Fruit fly (Drosophila melanogaster): Measurements from ENCODE around the gene salm.

Gene salm

dm6 chr2L:11394099-11394498 is 51.3 kb downstream of the salm start (continued):
- TF ChIP-seq CG3032 (tag; optimal IDR thresholded peaks at IDR 0.05) = no peak
- TF ChIP-seq net (GFP tag; optimal IDR thresholded peaks at IDR 0.05) = peak; percentile 5
- peak; percentile 20 for TF ChIP-seq fd59A (GFP tag; optimal IDR thresholded peaks at IDR 0.05)
- TF ChIP-seq spab (GFP tag; optimal IDR thresholded peaks at IDR 0.05) = no peak
- TF ChIP-seq CG3919 (GFP tag; optimal IDR thresholded peaks at IDR 0.05) = no peak
- TF ChIP-seq fkh (GFP tag; optimal IDR thresholded peaks at IDR 0.05) = no peak
- peak; percentile 41 for TF ChIP-seq pdm3 (GFP tag; optimal IDR thresholded peaks at IDR 0.05)
- no peak for TF ChIP-seq CG6276 (GFP tag; optimal IDR thresholded peaks at IDR 0.05)
- no peak for TF ChIP-seq eg (GFP tag; IDR thresholded peaks at IDR 0.05)
- TF ChIP-seq Hr39 (GFP tag; optimal IDR thresholded peaks at IDR 0.05) = peak; percentile 63
- peak; percentile 54 for TF ChIP-seq Sox14 (GFP tag; optimal IDR thresholded peaks at IDR 0.05)
- TF ChIP-seq cyc (GFP tag; optimal IDR thresholded peaks at IDR 0.05) = no peak

dm6 chr2L:11387691-11388090 is 57.7 kb downstream of the salm start:
- TF ChIP-seq CG10669 (GFP tag; optimal IDR thresholded peaks at IDR 0.05) = peak; percentile 28
- TF ChIP-seq CG32006 (GFP tag; optimal IDR thresholded peaks at IDR 0.05) = no peak
- no peak for TF ChIP-seq Eip93F (GFP tag; optimal IDR thresholded peaks at IDR 0.05)
- peak; percentile 66 for TF ChIP-seq Eip78C (GFP tag)
- TF ChIP-seq svp (GFP tag) = peak; percentile 32
- peak; percentile 5 for TF ChIP-seq CG3919 (GFP tag; optimal IDR thresholded peaks at IDR 0.05)
- TF ChIP-seq CG6163 (GFP tag; IDR thresholded peaks at IDR 0.05) = peak; percentile 69
- TF ChIP-seq ss (GFP tag; optimal IDR thresholded peaks at IDR 0.05) = peak; percentile 3 to 18
- peak; percentile 38 for TF ChIP-seq dsx (GFP tag; optimal IDR thresholded peaks at IDR 0.05; ENCODE audit: poor library complexity, severe bottlenecking)
- TF ChIP-seq Ets96B (tag; optimal IDR thresholded peaks at IDR 0.05) = peak; percentile 24
- TF ChIP-seq eg (GFP tag; IDR thresholded peaks at IDR 0.05) = 0 out of 3 replicates have a peak, but pooled peaks have one; percentile 13
- peak in 1 of 2 experiments; percentile 59 for TF ChIP-seq salr (GFP tag; optimal IDR thresholded peaks at IDR 0.05)
- peak; percentile 31 for TF ChIP-seq CG3032 (tag; optimal IDR thresholded peaks at IDR 0.05)
- no peak for TF ChIP-seq lz (GFP tag; optimal IDR thresholded peaks at IDR 0.05)
- TF ChIP-seq CG10631 (GFP tag; optimal IDR thresholded peaks at IDR 0.05) = peak; percentile 31

dm6 chr2L:11386379-11387017 is 58.9 kb downstream of the salm start:
- TF ChIP-seq Hr38 (GFP tag; optimal IDR thresholded peaks at IDR 0.05) (no peak), Eip78C (GFP tag) (peak; percentile 90), CG10669 (GFP tag; optimal IDR thresholded peaks at IDR 0.05) (peak; percentile 68), OdsH (GFP tag; optimal IDR thresholded peaks at IDR 0.05) (peak; percentile 43), fd59A (GFP tag; optimal IDR thresholded peaks at IDR 0.05) (peak; percentile 61), topi (GFP tag; optimal IDR thresholded peaks at IDR 0.05) (peak; percentile 54), salr (GFP tag; optimal IDR thresholded peaks at IDR 0.05) (peak; percentile 68 to 88), fd85E (GFP tag; optimal IDR thresholded peaks at IDR 0.05) (no peak), CG6854 (GFP tag; optimal IDR thresholded peaks at IDR 0.05) (no peak), Blimp-1 (GFP tag; optimal IDR thresholded peaks at IDR 0.05) (no peak), CG15336 (GFP tag; IDR thresholded peaks at IDR 0.05) (peak; percentile 61; the same call in 1 of the 2 replicates), CG16779 (tag; optimal IDR thresholded peaks at IDR 0.05) (no peak), CG4318 (GFP tag; optimal IDR thresholded peaks at IDR 0.05) (peak; percentile 50), CG6792 (GFP tag; optimal IDR thresholded peaks at IDR 0.05) (peak; percentile 36), net (GFP tag; optimal IDR thresholded peaks at IDR 0.05) (peak; percentile 64), lz (GFP tag; optimal IDR thresholded peaks at IDR 0.05) (peak; percentile 39), Ets96B (tag; optimal IDR thresholded peaks at IDR 0.05) (peak; percentile 67), CG8632 (GFP tag; optimal IDR thresholded peaks at IDR 0.05) (peak; percentile 14), CG3032 (tag; optimal IDR thresholded peaks at IDR 0.05) (peak; percentile 66), fkh (GFP tag; optimal IDR thresholded peaks at IDR 0.05) (no peak), cyc (GFP tag; optimal IDR thresholded peaks at IDR 0.05) (peak; percentile 29), CG1621 (tag; optimal IDR thresholded peaks at IDR 0.05) (peak; percentile 44), CG34406 (GFP tag; optimal IDR thresholded peaks at IDR 0.05) (peak; percentile 40), achi (GFP tag; optimal IDR thresholded peaks at IDR 0.05) (peak; percentile 59), Eip75B (GFP tag; optimal IDR thresholded peaks at IDR 0.05) (peak; percentile 44), CG32006 (GFP tag; optimal IDR thresholded peaks at IDR 0.05) (peak; percentile 69), CG6163 (GFP tag; IDR thresholded peaks at IDR 0.05) (peak; percentile 64), acj6 (GFP tag; optimal IDR thresholded peaks at IDR 0.05) (peak; percentile 46), Hr4 (GFP tag; optimal IDR thresholded peaks at IDR 0.05) (peak; percentile 74), CG9139 (GFP tag; optimal IDR thresholded peaks at IDR 0.05) (no peak), pdm3 (GFP tag; optimal IDR thresholded peaks at IDR 0.05) (peak; percentile 65), CG6276 (GFP tag; optimal IDR thresholded peaks at IDR 0.05) (peak; percentile 51), CG11762 (GFP tag; optimal IDR thresholded peaks at IDR 0.05; ENCODE audit: insufficient read depth) (peak; percentile 34), vri (GFP tag; optimal IDR thresholded peaks at IDR 0.05) (peak; percentile 21)
